Fruit fly (Drosophila melanogaster) whole organism, embryonic: ENCODE results near the gene CG32432.

Experiments used
- CG31365 ChIP-seq: fragments of 200-800 bp; sonication (Bioruptor generic); optimal IDR thresholded peaks from 2 replicates; lab custom pipeline; 2018; ENCODE audit warnings: missing biosample characterization, mild to moderate bottlenecking, missing genetic modification characterization
- Gug ChIP-seq: fragments of 200-800 bp; sonication (Bioruptor generic); IDR thresholded peaks from 4 replicates; pipeline ENCODE4 v1.3.6; 2022; ENCODE audit warnings: missing biosample characterization, missing genetic modification characterization
- Hr78 ChIP-seq, 2 experiments: fragments of 200-800 bp in 1 of 2; fragments of >200 bp in 1 of 2; sonication (Bioruptor generic) in 1 of 2; optimal IDR thresholded peaks; 2 replicates each; lab custom pipeline; 2017 to 2019; ENCODE audit warnings: missing biosample characterization in 2 of 2, missing genetic modification characterization in 2 of 2, mild to moderate bottlenecking in 1 of 2, moderate library complexity in 1 of 2
- ab ChIP-seq: fragments of 200-800 bp; sonication (Bioruptor generic); optimal IDR thresholded peaks from 2 replicates; lab custom pipeline; 2016; ENCODE audit warnings: missing biosample characterization, missing genetic modification characterization
- dati ChIP-seq: fragments of 200-800 bp; sonication (Bioruptor generic); IDR thresholded peaks from 2 replicates; pipeline ENCODE4 v1.3.6; 2022; ENCODE audit warnings: missing biosample characterization, missing genetic modification characterization
- nerfin-2 ChIP-seq: fragments of 200-800 bp; sonication (Bioruptor generic); IDR thresholded peaks from 2 replicates; pipeline ENCODE4 v1.3.6; 2022; ENCODE audit warnings: missing biosample characterization, missing genetic modification characterization; ENCODE audit not compliant: partially characterized antibody
- pb ChIP-seq: fragments of 200-800 bp; sonication (Bioruptor generic); optimal IDR thresholded peaks from 3 replicates; lab custom pipeline; 2016; ENCODE audit warnings: missing biosample characterization, missing genetic modification characterization
- tx ChIP-seq: fragments of 200-800 bp; sonication (Bioruptor generic); optimal IDR thresholded peaks from 2 replicates; lab custom pipeline; 2016; ENCODE audit warnings: missing biosample characterization, missing genetic modification characterization

dm6 chr3L:20815666-20816375, 69.2 kb downstream of the CG32432 start, which contains the start of the genes CG3618 and Pka-R1:
- TF ChIP-seq pb (GFP tag; lab: Kevin White, UChicago) (no peak), ab (GFP tag; lab: Kevin White, UChicago) (no peak), Hr78 (GFP tag; optimal IDR thresholded peaks at IDR 0.05; lab: Kevin White, UChicago) (no peak), CG31365 (tag; lab: Kevin White, UChicago) (no peak), nerfin-2 (no peak), tx (no peak), Gug (GFP tag; lab: Robert Waterston, UW) (no peak), dati (GFP tag; lab: Robert Waterston, UW) (no peak)
